Fruit fly (Drosophila melanogaster): ENCODE measurements around the gene CG9525.

CG9525 gene

dm6 chr2L:8951184-8951934 lies 10.8 kb downstream of the CG9525 start, which contains the start of gene C1GalTA (continued):
- peak; percentile 100 for TF ChIP-seq CG2712 (tag; optimal IDR thresholded peaks at IDR 0.05)
- peak; percentile 93 for TF ChIP-seq nau (GFP tag; optimal IDR thresholded peaks at IDR 0.05)
- TF ChIP-seq Oaz (GFP tag; IDR thresholded peaks at IDR 0.05), result peak; percentile 86
- TF ChIP-seq CG10147 (GFP tag; optimal IDR thresholded peaks at IDR 0.05), result peak; percentile 99
- TF ChIP-seq onecut (GFP tag; IDR thresholded peaks at IDR 0.05), result peak; percentile 89
- TF ChIP-seq Dbx (GFP tag; IDR thresholded peaks at IDR 0.05), result peak; percentile 96
- TF ChIP-seq en (GFP tag; optimal IDR thresholded peaks at IDR 0.05), result peak; percentile 17
- TF ChIP-seq jumu (GFP tag; optimal IDR thresholded peaks at IDR 0.05), result peak; percentile 9
- no peak for TF ChIP-seq CG6791 (GFP tag; IDR thresholded peaks at IDR 0.05; ENCODE audit: partially characterized antibody)
- peak; percentile 62 for TF ChIP-seq CG8089 (GFP tag; optimal IDR thresholded peaks at IDR 0.05)
- peak; percentile 96 for TF ChIP-seq Six4 (GFP tag; optimal IDR thresholded peaks at IDR 0.05)
- peak; percentile 53 for TF ChIP-seq pnt (GFP tag; optimal IDR thresholded peaks at IDR 0.05)
- TF ChIP-seq br (optimal IDR thresholded peaks at IDR 0.05), result no peak
- TF ChIP-seq MBD-R2 (GFP tag; IDR thresholded peaks at IDR 0.05), result peak; percentile 61; the same call in 1 of the 2 replicates
- TF ChIP-seq Aef1 (GFP tag; IDR thresholded peaks at IDR 0.05), result peak; percentile 91
- peak; percentile 98 for TF ChIP-seq Ptx1 (GFP tag; IDR thresholded peaks at IDR 0.05)
- TF ChIP-seq zfh1 (GFP tag; IDR thresholded peaks at IDR 0.05), result peak; percentile 91
- TF ChIP-seq sens (GFP tag), result peak; percentile 93
- TF ChIP-seq Usf (GFP tag; optimal IDR thresholded peaks at IDR 0.05), result peak; percentile 88
- peak; percentile 91 for TF ChIP-seq CG15514 (GFP tag; optimal IDR thresholded peaks at IDR 0.05)
- no peak for TF ChIP-seq HLHmδ (GFP tag; optimal IDR thresholded peaks at IDR 0.05)
- peak; percentile 97 for TF ChIP-seq bcd (GFP tag; optimal IDR thresholded peaks at IDR 0.05)
- TF ChIP-seq tio (GFP tag; optimal IDR thresholded peaks at IDR 0.05), result peak; percentile 95
- TF ChIP-seq stc (GFP tag; IDR thresholded peaks at IDR 0.05), result peak; percentile 96
- TF ChIP-seq mld (GFP tag; IDR thresholded peaks at IDR 0.05; ENCODE audit: partially characterized antibody), result no peak
- peak; percentile 87 for TF ChIP-seq CG3065 (GFP tag; optimal IDR thresholded peaks at IDR 0.05)
- TF ChIP-seq CG31388 (GFP tag; optimal IDR thresholded peaks at IDR 0.05), result peak; percentile 79
- peak; percentile 92 for TF ChIP-seq CG30020 (tag; optimal IDR thresholded peaks at IDR 0.05)
- TF ChIP-seq CG9932 (GFP tag; IDR thresholded peaks at IDR 0.05), result peak; percentile 92
- TF ChIP-seq Side (GFP tag; optimal IDR thresholded peaks at IDR 0.05), result peak; percentile 48
- no peak for TF ChIP-seq Dfd (GFP tag; optimal IDR thresholded peaks at IDR 0.05)
- TF ChIP-seq Poxn (GFP tag; IDR thresholded peaks at IDR 0.05), result peak; percentile 79
- TF ChIP-seq CG8281 (tag; optimal IDR thresholded peaks at IDR 0.05), result peak; percentile 90
- TF ChIP-seq CG9727 (GFP tag; optimal IDR thresholded peaks at IDR 0.05), result peak; percentile 99
- peak; percentile 96 for TF ChIP-seq sug (tag; optimal IDR thresholded peaks at IDR 0.05)
- TF ChIP-seq CG32767 (GFP tag; IDR thresholded peaks at IDR 0.05), result peak; percentile 96
- peak; percentile 97 for TF ChIP-seq HHEX (GFP tag; optimal IDR thresholded peaks at IDR 0.05)
- peak; percentile 90 for TF ChIP-seq lbe (GFP tag; optimal IDR thresholded peaks at IDR 0.05)
- TF ChIP-seq CG17361 (GFP tag; IDR thresholded peaks at IDR 0.05), result peak; percentile 100
- TF ChIP-seq CG13624 (GFP tag; optimal IDR thresholded peaks at IDR 0.05), result peak; percentile 61
- peak; percentile 94 for TF ChIP-seq CG10654 (GFP tag; optimal IDR thresholded peaks at IDR 0.05)
- peak; percentile 79 for TF ChIP-seq Hsf (GFP tag; optimal IDR thresholded peaks at IDR 0.05)
- no peak for TF ChIP-seq pan (optimal IDR thresholded peaks at IDR 0.05)
- TF ChIP-seq pan (GFP tag; optimal IDR thresholded peaks at IDR 0.05 in 1 of 2, IDR thresholded peaks at IDR 0.05 in 1 of 2), result peak in 1 of 2 experiments; percentile 97
- peak; percentile 93 for TF ChIP-seq exex (tag; optimal IDR thresholded peaks at IDR 0.05)
- no peak for TF ChIP-seq tna (GFP tag; IDR thresholded peaks at IDR 0.05; ENCODE audit: partially characterized antibody)
- TF ChIP-seq Elba2 (GFP tag; optimal IDR thresholded peaks at IDR 0.05), result peak; percentile 52
- peak; percentile 90 for TF ChIP-seq CG8359 (GFP tag; optimal IDR thresholded peaks at IDR 0.05; ENCODE audit: borderline replicate concordance)
- peak; percentile 91 for TF ChIP-seq CG7357 (GFP tag; IDR thresholded peaks at IDR 0.05)
- peak; percentile 76 for TF ChIP-seq CG1024 (GFP tag; IDR thresholded peaks at IDR 0.05)

Data from whole organism, embryonic.